Worm (Caenorhabditis elegans): ENCODE results near the gene atg-9.

DNA sequence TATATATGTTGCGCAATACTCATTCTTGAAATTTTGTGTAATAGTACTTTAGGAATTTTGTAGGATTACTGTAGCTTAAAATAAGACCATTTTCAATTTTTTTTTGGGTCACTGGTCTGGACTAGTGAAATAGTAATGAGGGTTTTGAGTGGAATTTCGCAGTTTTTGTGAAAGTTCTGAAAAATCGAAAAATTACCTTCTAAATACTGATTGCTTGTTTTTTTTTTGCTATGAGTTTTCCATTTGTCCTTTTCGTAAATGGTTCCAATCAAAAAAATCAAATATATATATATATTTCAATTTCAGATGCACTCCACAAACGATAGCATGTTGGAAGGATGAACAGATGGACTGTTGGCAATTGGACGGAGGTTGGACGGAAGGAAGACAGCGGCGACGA is 36.8 kb upstream of the atg-9 start, which contains the start of gene nhr-15:
- TF ChIP-seq him-1 (tag; optimal IDR thresholded peaks at IDR 0.05) (no peak), dao-5 (tag; optimal IDR thresholded peaks at IDR 0.05) (no peak), W03F9.2 (tag; optimal IDR thresholded peaks at IDR 0.05) (no peak)
